Worm (Caenorhabditis elegans): ENCODE results near the gene C55A6.6.

C55A6.6 gene

ce11 chrV:11516141-11516591, 1.6 kb upstream of the C55A6.6 start, which contains the start of gene sdz-8:
TSS of gene sdz-8 (minus strand) at chrV:11516191.
- no peak for TF ChIP-seq hlh-8 (tag; optimal IDR thresholded peaks at IDR 0.05)
- TF ChIP-seq pqm-1 (tag; optimal IDR thresholded peaks at IDR 0.05), result no peak

- TF ChIP-seq ceh-24 (tag; optimal IDR thresholded peaks at IDR 0.05) (no peak), eyg-1 (tag; optimal IDR thresholded peaks at IDR 0.05) (no peak), ahr-1 (tag; optimal IDR thresholded peaks at IDR 0.05) (no peak), K09A11.1 (tag; optimal IDR thresholded peaks at IDR 0.05; ENCODE audit: insufficient read depth) (no peak), pros-1 (tag; optimal IDR thresholded peaks at IDR 0.05) (no peak), zip-5 (tag; optimal IDR thresholded peaks at IDR 0.05) (no peak), madf-2 (tag; optimal IDR thresholded peaks at IDR 0.05) (no peak), hlh-13 (GFP tag; optimal IDR thresholded peaks at IDR 0.05) (no peak), ceh-34 (tag; optimal IDR thresholded peaks at IDR 0.05) (no peak), lin-11 (tag; optimal IDR thresholded peaks at IDR 0.05) (no peak), ets-4 (tag; optimal IDR thresholded peaks at IDR 0.05) (no peak), pqm-1 (tag; optimal IDR thresholded peaks at IDR 0.05) (no peak), che-1 (tag; optimal IDR thresholded peaks at IDR 0.05) (no peak), pha-4 (tag; optimal IDR thresholded peaks at IDR 0.05) (no peak), fkh-10 (GFP tag; optimal IDR thresholded peaks at IDR 0.05) (no peak), unc-55 (GFP tag; optimal IDR thresholded peaks at IDR 0.05) (no peak), ceh-2 (tag; optimal IDR thresholded peaks at IDR 0.05) (no peak)
Measured at ce11 chrV:11515145-11515544, 608 bp upstream of the C55A6.6 start.

- TF ChIP-seq ets-4 (tag; optimal IDR thresholded peaks at IDR 0.05) (no peak), pha-4 (tag; optimal IDR thresholded peaks at IDR 0.05) (no peak), ceh-34 (tag; optimal IDR thresholded peaks at IDR 0.05) (no peak), elt-2 (tag; optimal IDR thresholded peaks at IDR 0.05) (no peak), nhr-232 (tag; optimal IDR thresholded peaks at IDR 0.05) (no peak), nfya-1 (tag; optimal IDR thresholded peaks at IDR 0.05) (no peak), hlh-30 (tag; optimal IDR thresholded peaks at IDR 0.05; ENCODE audit: insufficient read depth) (no peak)
Measured at ce11 chrV:11513432-11513831, 1.1 kb downstream of the C55A6.6 start, which contains the start of gene C55A6.3. TSS of gene C55A6.3 (minus strand) at chrV:11513532.

- TF ChIP-seq eyg-1 (tag; optimal IDR thresholded peaks at IDR 0.05) (no peak), ets-4 (tag; optimal IDR thresholded peaks at IDR 0.05) (no peak), ahr-1 (tag; optimal IDR thresholded peaks at IDR 0.05) (no peak), rnt-1 (tag; optimal IDR thresholded peaks at IDR 0.05) (no peak), ceh-22 (tag; optimal IDR thresholded peaks at IDR 0.05) (no peak), tbx-7 (tag; optimal IDR thresholded peaks at IDR 0.05) (no peak), unc-42 (tag; optimal IDR thresholded peaks at IDR 0.05) (no peak), nhr-232 (tag; optimal IDR thresholded peaks at IDR 0.05) (no peak), dmd-4 (tag; optimal IDR thresholded peaks at IDR 0.05; ENCODE audit: borderline replicate concordance) (no peak), fkh-6 (tag; optimal IDR thresholded peaks at IDR 0.05) (no peak), pha-4 (tag; optimal IDR thresholded peaks at IDR 0.05) (no peak), T23F11.4 (GFP tag; optimal IDR thresholded peaks at IDR 0.05) (no peak), ceh-2 (tag; optimal IDR thresholded peaks at IDR 0.05) (no peak), gmeb-2 (tag; optimal IDR thresholded peaks at IDR 0.05) (no peak)
Measured at ce11 chrV:11508773-11509172, 5.8 kb downstream of the C55A6.6 start, which contains the start of gene ttll-5. TSS of gene ttll-5 (plus strand) at chrV:11509060.

- TF ChIP-seq ceh-18 (tag; optimal IDR thresholded peaks at IDR 0.05) (peak; percentile 51), nfya-1 (tag; optimal IDR thresholded peaks at IDR 0.05) (no peak)
Measured at ce11 chrV:11506347-11506746, 8.2 kb downstream of the C55A6.6 start.

- TF ChIP-seq ceh-19 (GFP tag; optimal IDR thresholded peaks at IDR 0.05), result peak; percentile 19
- TF ChIP-seq ets-4 (tag; optimal IDR thresholded peaks at IDR 0.05), result peak; percentile 65
- TF ChIP-seq lim-6 (tag; optimal IDR thresholded peaks at IDR 0.05), result peak; percentile 82
- peak; percentile 50 for TF ChIP-seq fax-1 (tag; optimal IDR thresholded peaks at IDR 0.05)
- TF ChIP-seq hlh-8 (tag; optimal IDR thresholded peaks at IDR 0.05), result peak; percentile 32
- peak; percentile 30 for TF ChIP-seq sdc-2 (tag; optimal IDR thresholded peaks at IDR 0.05)
- TF ChIP-seq unc-42 (tag; optimal IDR thresholded peaks at IDR 0.05), result peak; percentile 83
- peak; percentile 11 for TF ChIP-seq ztf-16 (tag; optimal IDR thresholded peaks at IDR 0.05)
- TF ChIP-seq ceh-48 (tag; optimal IDR thresholded peaks at IDR 0.05), result peak; percentile 10
- peak; percentile 93 for TF ChIP-seq tbx-2 (tag; optimal IDR thresholded peaks at IDR 0.05)
- peak; percentile 92 for TF ChIP-seq ceh-14 (tag; optimal IDR thresholded peaks at IDR 0.05)
- peak; percentile 35 for TF ChIP-seq ceh-18 (tag; optimal IDR thresholded peaks at IDR 0.05)
- peak; percentile 43 for TF ChIP-seq zip-5 (tag; optimal IDR thresholded peaks at IDR 0.05)
- TF ChIP-seq ceh-31 (tag; optimal IDR thresholded peaks at IDR 0.05), result peak; percentile 96
- TF ChIP-seq F13H6.1 (tag; optimal IDR thresholded peaks at IDR 0.05), result peak; percentile 70
- TF ChIP-seq tbx-7 (tag; optimal IDR thresholded peaks at IDR 0.05), result peak; percentile 62
- TF ChIP-seq ceh-2 (tag; optimal IDR thresholded peaks at IDR 0.05), result peak; percentile 80
- TF ChIP-seq nfya-1 (tag; optimal IDR thresholded peaks at IDR 0.05), result peak; percentile 73
Measured at ce11 chrV:11504853-11505397, 9.6 kb downstream of the C55A6.6 start, which contains the start of the genes C55A6.1 and C55A6.10. TSS of gene C55A6.1 (minus strand) at chrV:11504968. TSS of gene C55A6.10 (plus strand) at chrV:11505347.
